Worm (Caenorhabditis elegans) whole organism, L4/young adult: ENCODE data around the gene C14C6.13.

ENCODE experiments used
- W03F9.2 ChIP-seq: fragments of 150-350 bp; optimal IDR thresholded peaks from 2 replicates; lab custom pipeline; 2014; ENCODE audit warnings: missing biosample characterization, missing genetic modification characterization
- dao-5 ChIP-seq: sonication (generic microtip); optimal IDR thresholded peaks from 2 replicates; lab custom pipeline; 2016; ENCODE audit warnings: missing genotype, missing genetic modification characterization, moderate library complexity, missing compliant biosample characterization
- him-1 ChIP-seq: sonication (generic microtip); optimal IDR thresholded peaks from 2 replicates; lab custom pipeline; 2016; ENCODE audit warnings: missing genotype, missing genetic modification reagents, missing genetic modification characterization, missing compliant biosample characterization

Gene C14C6.13

ce11 chrV:596923-597322, 22.4 kb upstream of the C14C6.13 start:
- TF ChIP-seq dao-5 = no peak
- no peak for TF ChIP-seq W03F9.2 (tag; lab: Kevin White, UChicago)
- no peak for TF ChIP-seq him-1 (tag; lab: Kevin White, UChicago)

- TF ChIP-seq dao-5 (no peak), W03F9.2 (tag; lab: Kevin White, UChicago) (no peak), him-1 (tag; lab: Kevin White, UChicago) (no peak)
Measured at ce11 chrV:592959-593358, 18.4 kb upstream of the C14C6.13 start, which contains the start of gene ZK488.5. ZK488.5 (plus strand) TSS chrV:593259.

DNA sequence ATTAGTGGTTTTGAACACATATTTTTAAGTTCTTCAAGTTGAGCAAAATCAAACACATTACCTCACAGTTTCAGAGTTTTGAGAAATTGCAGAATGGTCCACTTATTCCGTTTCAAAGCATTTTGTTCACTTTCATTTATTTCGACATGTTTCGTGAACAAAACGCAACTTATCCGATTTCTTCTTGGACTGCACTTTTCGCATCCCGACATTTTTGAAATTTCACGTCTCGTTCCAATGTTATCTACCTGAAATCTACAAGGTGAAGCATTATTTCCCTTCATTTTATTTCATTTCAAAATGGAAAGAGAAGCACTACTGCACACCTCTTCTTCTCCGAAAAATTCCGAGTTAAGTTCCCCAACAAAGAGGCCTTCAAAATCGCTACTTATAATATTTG, 15.6 kb upstream of the C14C6.13 start, which contains the start of gene ZK488.6:
Gene ZK488.6, plus strand, starts transcription at position 301 of the 400 bp plus-strand sequence.
- TF ChIP-seq dao-5 = no peak
- TF ChIP-seq W03F9.2 (tag; lab: Kevin White, UChicago) = no peak
- TF ChIP-seq him-1 (tag; lab: Kevin White, UChicago) = no peak

- TF ChIP-seq dao-5 (no peak), W03F9.2 (tag; lab: Kevin White, UChicago) (no peak), him-1 (tag; lab: Kevin White, UChicago) (no peak)
Measured at ce11 chrV:587818-588217, 13.3 kb upstream of the C14C6.13 start, which contains the start of gene K06H6.1. K06H6.1 (plus strand) TSS chrV:588118.

DNA sequence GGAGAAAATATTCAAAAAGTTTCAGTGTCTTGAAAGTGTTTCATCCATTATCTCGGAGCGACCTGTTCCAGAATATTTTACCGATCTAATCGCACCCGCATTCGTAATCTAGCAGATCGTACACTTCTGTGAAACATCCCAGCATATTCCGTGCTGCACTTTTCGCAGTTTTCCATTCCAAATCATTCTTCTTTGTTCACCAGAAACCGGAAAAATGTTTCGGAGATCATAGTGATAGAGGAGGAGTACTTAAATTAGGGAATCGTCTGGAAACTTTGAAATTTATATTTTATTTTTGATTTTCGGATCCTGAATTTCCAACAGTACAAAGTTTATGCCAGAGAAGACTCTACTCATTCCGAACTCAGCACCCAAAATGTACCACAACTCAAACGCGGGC, 10.9 kb upstream of the C14C6.13 start, which contains the start of gene K06H6.2:
Gene K06H6.2, plus strand, starts transcription at position 301 of the 400 bp plus-strand sequence.
- no peak for TF ChIP-seq W03F9.2 (tag; lab: Kevin White, UChicago)
- TF ChIP-seq dao-5 = no peak
- no peak for TF ChIP-seq him-1 (tag; lab: Kevin White, UChicago)

ce11 chrV:581616-582015, 7.1 kb upstream of the C14C6.13 start, which contains the start of gene nstp-7:
nstp-7 (plus strand) TSS chrV:581916.
- TF ChIP-seq him-1 (tag; lab: Kevin White, UChicago) = no peak
- no peak for TF ChIP-seq W03F9.2 (tag; lab: Kevin White, UChicago)
- no peak for TF ChIP-seq dao-5

DNA sequence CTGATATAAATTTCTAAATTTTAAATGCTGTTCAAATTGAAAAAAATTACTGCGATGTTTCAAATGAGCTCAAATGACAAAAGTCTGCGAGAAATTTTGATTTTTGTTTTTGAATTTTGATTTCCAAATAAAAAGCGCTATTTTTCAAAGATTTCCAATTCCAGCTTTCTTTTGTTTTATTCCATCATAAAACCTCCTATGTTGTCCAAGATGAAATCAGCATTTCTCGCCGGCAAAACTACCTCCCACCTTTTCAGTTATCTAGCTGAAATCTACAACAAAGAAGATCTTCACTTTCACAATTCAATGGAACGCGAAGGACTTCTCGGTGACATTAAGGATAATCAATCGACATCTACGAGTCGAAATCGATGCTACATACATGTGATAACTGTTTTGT, 4.4 kb upstream of the C14C6.13 start, which contains the start of gene K06H6.4:
Gene K06H6.4, plus strand, starts transcription at position 301 of the 400 bp plus-strand sequence.
- TF ChIP-seq him-1 (tag; lab: Kevin White, UChicago) = no peak
- TF ChIP-seq dao-5 = no peak
- TF ChIP-seq W03F9.2 (tag; lab: Kevin White, UChicago) = no peak

ce11 chrV:576918-577317, 2.4 kb upstream of the C14C6.13 start:
- TF ChIP-seq dao-5 (no peak), him-1 (tag; lab: Kevin White, UChicago) (no peak), W03F9.2 (tag; lab: Kevin White, UChicago) (no peak)

- no peak for TF ChIP-seq dao-5
- TF ChIP-seq W03F9.2 (tag; lab: Kevin White, UChicago) = no peak
- no peak for TF ChIP-seq him-1 (tag; lab: Kevin White, UChicago)
Measured at ce11 chrV:576070-576469, 1.5 kb upstream of the C14C6.13 start, which contains the start of gene K06H6.5. K06H6.5 (plus strand) TSS chrV:576370.

- TF ChIP-seq dao-5 = no peak
- TF ChIP-seq him-1 (tag; lab: Kevin White, UChicago) = no peak
- no peak for TF ChIP-seq W03F9.2 (tag; lab: Kevin White, UChicago)
Measured at ce11 chrV:568105-568504, 6.4 kb downstream of the C14C6.13 start, which contains the start of gene sri-72. sri-72 (minus strand) TSS chrV:568205.

ce11 chrV:565984-566383, 8.6 kb downstream of the C14C6.13 start, which contains the start of gene sri-73:
sri-73 (minus strand) TSS chrV:566084.
- no peak for TF ChIP-seq dao-5
- TF ChIP-seq W03F9.2 (tag; lab: Kevin White, UChicago) = no peak
- TF ChIP-seq him-1 (tag; lab: Kevin White, UChicago) = no peak

DNA sequence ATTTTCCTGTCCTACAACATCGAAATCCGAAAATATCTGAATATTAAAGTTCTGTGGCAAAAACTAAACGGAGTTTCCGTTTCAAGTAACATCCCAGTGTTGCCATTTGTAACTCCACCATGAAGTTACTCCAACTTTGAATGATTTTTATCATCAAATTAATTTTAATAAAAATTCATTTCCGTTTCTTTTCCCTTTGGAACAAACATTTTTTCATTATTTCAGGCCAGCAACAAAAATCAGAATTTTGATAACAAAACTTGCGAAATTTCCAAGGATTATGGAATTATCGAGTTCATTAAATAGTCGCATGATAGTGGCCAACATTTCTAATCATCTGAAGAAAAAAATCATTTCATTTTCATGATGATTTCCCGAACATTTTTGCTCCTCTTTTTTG, 11.7 kb downstream of the C14C6.13 start, which contains the start of gene C14C6.2:
Gene C14C6.2, plus strand, starts transcription at position 301 of the 400 bp plus-strand sequence.
- TF ChIP-seq W03F9.2 (tag; lab: Kevin White, UChicago) (no peak), dao-5 (no peak), him-1 (tag; lab: Kevin White, UChicago) (no peak)

DNA sequence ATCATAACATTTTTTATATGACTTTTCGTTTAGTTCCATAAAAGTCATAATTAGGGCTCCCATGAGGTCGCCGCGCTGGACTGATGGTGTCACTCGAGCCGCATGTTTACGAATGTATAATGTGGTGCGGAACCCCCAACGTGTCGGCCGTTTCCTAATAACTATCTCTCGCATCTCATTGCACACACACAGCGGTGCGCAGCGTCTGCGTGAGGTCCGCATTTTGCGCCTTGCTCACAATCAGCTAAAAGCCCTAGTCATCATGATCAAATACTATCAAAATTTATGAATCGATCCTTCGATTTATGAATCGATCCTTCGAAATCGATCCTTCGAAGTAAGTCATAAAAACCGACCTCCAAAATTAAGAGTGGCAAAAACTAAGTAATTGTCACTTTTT, 14.6 kb downstream of the C14C6.13 start, which contains the start of gene srx-7:
Gene srx-7, plus strand, starts transcription at position 256 of the 400 bp plus-strand sequence.
- TF ChIP-seq him-1 (tag; lab: Kevin White, UChicago) (no peak), W03F9.2 (tag; lab: Kevin White, UChicago) (no peak), dao-5 (no peak)

ce11 chrV:556055-556454, 18.5 kb downstream of the C14C6.13 start, which contains the start of gene srx-8:
srx-8 (minus strand) TSS chrV:556155.
- TF ChIP-seq W03F9.2 (tag; lab: Kevin White, UChicago) (no peak), him-1 (tag; lab: Kevin White, UChicago) (no peak), dao-5 (no peak)
